Fruit fly (Drosophila melanogaster) whole organism, adult: ENCODE results near the gene CG43051.

Source experiments
- CG11617 ChIP-seq: fragments of 200-800 bp; sonication (Bioruptor generic); optimal IDR thresholded peaks from 2 replicates; lab custom pipeline; 2017; ENCODE audit warnings: mild to moderate bottlenecking, missing biosample characterization, missing genetic modification reagents, missing genetic modification characterization
- CG7045 ChIP-seq: fragments of 200-800 bp; sonication (Bioruptor generic); optimal IDR thresholded peaks from 2 replicates; lab custom pipeline; 2017; ENCODE audit warnings: missing biosample characterization, mild to moderate bottlenecking, missing genetic modification characterization
- Crg-1 ChIP-seq: fragments of 200-800 bp; sonication (Bioruptor generic); optimal IDR thresholded peaks from 2 replicates; lab custom pipeline; 2016; ENCODE audit warnings: missing biosample characterization, missing genetic modification characterization
- Hr96 ChIP-seq: fragments of 200-800 bp; sonication (Bioruptor generic); optimal IDR thresholded peaks from 2 replicates; lab custom pipeline; 2016; ENCODE audit warnings: missing biosample characterization, missing genetic modification characterization
- bab1 ChIP-seq: fragments of 200-800 bp; sonication (Bioruptor generic); optimal IDR thresholded peaks from 3 replicates; lab custom pipeline; 2019; ENCODE audit warnings: missing biosample characterization, mild to moderate bottlenecking, missing genetic modification characterization, moderate library complexity
- cic ChIP-seq: fragments of 200-800 bp; sonication (Bioruptor generic); optimal IDR thresholded peaks from 2 replicates; lab custom pipeline; 2017; ENCODE audit warnings: missing biosample characterization, mild to moderate bottlenecking, missing genetic modification characterization, moderate library complexity
- kay ChIP-seq: fragments of 200-800 bp; sonication (Bioruptor generic); peaks from one replicate; lab custom pipeline; 2016; ENCODE audit warnings: missing biosample characterization, missing genetic modification characterization, borderline replicate concordance
- toe ChIP-seq: fragments of 200-800 bp; sonication (Bioruptor generic); optimal IDR thresholded peaks from 2 replicates; lab custom pipeline; 2016; ENCODE audit warnings: missing biosample characterization, missing genetic modification characterization

- TF ChIP-seq bab1 (GFP tag; lab: Kevin White, UChicago) (no peak), kay (GFP tag; lab: Kevin White, UChicago) (no peak), cic (GFP tag; lab: Kevin White, UChicago) (no peak), Crg-1 (no peak), Hr96 (GFP tag; lab: Kevin White, UChicago) (no peak), CG11617 (GFP tag; lab: Kevin White, UChicago) (no peak), CG7045 (no peak), toe (GFP tag; lab: Kevin White, UChicago) (no peak)
These were observed 2.1 kb upstream of the CG43051 start for dm6 chr2L:12505662-12506061.
